Worm (Caenorhabditis elegans): ENCODE data around the gene T27A8.3.

Gene T27A8.3

DNA sequence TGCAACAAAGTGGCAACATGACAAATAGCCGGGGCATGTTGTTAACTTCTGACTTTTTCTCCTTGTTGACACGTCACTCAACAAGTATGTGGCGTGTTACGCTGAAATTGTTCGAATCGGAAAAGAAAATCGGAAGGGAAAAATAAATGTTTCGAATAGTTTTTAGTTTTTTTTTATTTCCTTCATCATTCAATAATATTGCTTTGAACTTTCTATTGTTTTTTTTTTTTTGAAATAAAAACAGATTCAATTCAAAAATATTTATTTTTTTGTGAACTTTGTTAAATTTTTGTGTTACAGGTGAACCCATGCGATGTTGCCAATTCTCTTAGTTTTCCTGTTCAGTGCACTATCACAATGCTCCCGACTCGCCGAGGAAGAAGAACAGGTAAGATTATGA is 12.9 kb upstream of the T27A8.3 start, which contains the start of gene cpd-2:
TSS of gene cpd-2 (plus strand) at position 301 of the 400 bp plus-strand sequence.
- no peak for TF ChIP-seq ztf-25 (GFP tag; IDR thresholded peaks at IDR 0.05)

DNA sequence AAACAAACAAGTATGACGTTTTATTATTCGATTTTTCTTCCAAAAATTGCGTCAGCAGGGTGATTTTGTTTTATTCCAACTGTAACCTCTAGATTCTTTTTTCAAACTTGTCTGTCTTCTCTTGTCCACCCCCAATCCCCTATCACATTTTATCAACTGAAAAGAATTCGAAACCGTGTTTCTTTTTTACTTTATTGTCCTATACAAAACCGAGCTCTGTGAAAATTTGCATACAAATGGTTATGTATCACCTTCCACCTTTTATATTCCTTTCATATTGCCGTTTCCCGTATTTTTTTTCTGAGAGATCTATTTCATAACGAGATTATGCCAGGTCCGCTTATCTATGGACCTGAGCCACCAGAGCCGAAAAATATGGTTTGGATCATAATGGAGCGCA is 7.2 kb upstream of the T27A8.3 start, which contains the start of gene T27A8.7:
TSS of gene T27A8.7 (plus strand) at position 301 of the 400 bp plus-strand sequence.
- TF ChIP-seq lsl-1 (GFP tag; optimal IDR thresholded peaks at IDR 0.05) = no peak
- no peak for TF ChIP-seq snpc-4 (GFP tag; optimal IDR thresholded peaks at IDR 0.05)
- no peak for TF ChIP-seq snpc-4 (tag; optimal IDR thresholded peaks at IDR 0.05)
- TF ChIP-seq zfh-2 (GFP tag; conservative IDR thresholded peaks at IDR 0.05) = no peak
- no peak for TF ChIP-seq ztf-22 (GFP tag; optimal IDR thresholded peaks at IDR 0.05)
- TF ChIP-seq dpff-1 (tag; optimal IDR thresholded peaks at IDR 0.05) = no peak
- no peak for TF ChIP-seq T26A5.8 (tag; optimal IDR thresholded peaks at IDR 0.05)
- TF ChIP-seq nhr-27 (tag; optimal IDR thresholded peaks at IDR 0.05) = no peak
- TF ChIP-seq him-1 (tag; optimal IDR thresholded peaks at IDR 0.05) = no peak
- TF ChIP-seq C06A6.2 (GFP tag; conservative IDR thresholded peaks at IDR 0.05) = no peak

DNA sequence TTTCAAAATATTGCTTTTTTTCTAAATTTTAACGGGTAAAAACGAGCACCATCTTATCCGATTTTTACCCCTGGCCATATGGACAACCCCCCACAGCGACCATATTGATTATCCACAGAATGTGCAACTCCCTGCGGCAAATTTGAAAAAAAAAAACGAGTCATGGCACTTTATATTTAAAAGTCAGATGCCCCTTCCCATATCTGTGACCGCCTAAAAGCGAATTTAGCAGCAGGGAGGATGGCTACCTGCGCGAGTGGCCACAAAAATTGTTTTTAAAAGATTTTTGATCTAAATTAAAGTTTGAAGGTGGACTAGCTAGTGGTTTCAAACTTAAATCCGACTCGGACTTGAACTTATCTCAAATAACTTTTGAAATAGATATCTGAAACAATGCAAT is 6.1 kb upstream of the T27A8.3 start:
- TF ChIP-seq dpl-1 (GFP tag; optimal IDR thresholded peaks at IDR 0.05) (no peak), ztf-28 (GFP tag; IDR thresholded peaks at IDR 0.05) (no peak), ccch-3 (GFP tag; optimal IDR thresholded peaks at IDR 0.05) (peak; percentile 84), ceh-58 (GFP tag; IDR thresholded peaks at IDR 0.05) (0 out of 2 replicates have a peak, but pooled peaks have one; percentile 39), F52B5.7 (tag; optimal IDR thresholded peaks at IDR 0.05) (peak; percentile 91), egl-18 (GFP tag; IDR thresholded peaks at IDR 0.05) (peak; percentile 95), hlh-12 (tag; optimal IDR thresholded peaks at IDR 0.05) (no peak), attf-3 (GFP tag; conservative IDR thresholded peaks at IDR 0.05) (peak; percentile 59), B0019.2 (GFP tag; conservative IDR thresholded peaks at IDR 0.05) (no peak), ekl-4 (GFP tag; IDR thresholded peaks at IDR 0.05) (peak; percentile 93), athp-1 (tag; optimal IDR thresholded peaks at IDR 0.05) (peak; percentile 56), madf-8 (GFP tag; conservative IDR thresholded peaks at IDR 0.05) (no peak), mxl-1 (tag; optimal IDR thresholded peaks at IDR 0.05) (peak; percentile 22), let-526 (GFP tag; IDR thresholded peaks at IDR 0.05) (peak; percentile 80; the same call in 1 of the 2 replicates), ztf-22 (GFP tag; optimal IDR thresholded peaks at IDR 0.05) (peak; percentile 94), ZK185.1 (tag; optimal IDR thresholded peaks at IDR 0.05; ENCODE audit: poor library complexity, severe bottlenecking) (peak; percentile 98), Y56A3A.18 (GFP tag; IDR thresholded peaks at IDR 0.05) (peak; percentile 99), bed-1 (GFP tag; IDR thresholded peaks at IDR 0.05) (0 out of 2 replicates have a peak, but pooled peaks have one; percentile 66), T07F8.4 (tag; optimal IDR thresholded peaks at IDR 0.05) (peak; percentile 95), F39B2.1 (GFP tag; IDR thresholded peaks at IDR 0.05) (no peak), F23B12.7 (tag; optimal IDR thresholded peaks at IDR 0.05; ENCODE audit: insufficient read depth) (peak; percentile 97), lag-1 (GFP tag; IDR thresholded peaks at IDR 0.05) (peak; percentile 95), snpc-1.1 (tag; optimal IDR thresholded peaks at IDR 0.05; ENCODE audit: insufficient read depth) (no peak), snpc-3.4 (tag; optimal IDR thresholded peaks at IDR 0.05) (peak; percentile 21), mes-4 (tag; optimal IDR thresholded peaks at IDR 0.05) (no peak), T26A5.8 (tag; optimal IDR thresholded peaks at IDR 0.05) (no peak), lsl-1 (GFP tag; optimal IDR thresholded peaks at IDR 0.05) (no peak), zim-3 (tag; optimal IDR thresholded peaks at IDR 0.05) (peak; percentile 6), cebp-1 (GFP tag; IDR thresholded peaks at IDR 0.05) (peak; percentile 53), cebp-1 (tag; optimal IDR thresholded peaks at IDR 0.05) (peak; percentile 97), xnd-1 (tag; optimal IDR thresholded peaks at IDR 0.05) (no peak), C06A6.2 (GFP tag; conservative IDR thresholded peaks at IDR 0.05) (peak; percentile 96), F33H1.4 (GFP tag; IDR thresholded peaks at IDR 0.05) (peak; percentile 36), snpc-1.3 (tag; optimal IDR thresholded peaks at IDR 0.05; ENCODE audit: insufficient read depth) (peak; percentile 15), hsf-1 (GFP tag; IDR thresholded peaks at IDR 0.05) (0 out of 2 replicates have a peak, but pooled peaks have one; percentile 31), unc-130 (GFP tag; optimal IDR thresholded peaks at IDR 0.05) (peak; percentile 11), hmg-1.2 (GFP tag; IDR thresholded peaks at IDR 0.05) (peak; percentile 84; the same call in 1 of the 2 replicates)
